Worm (Caenorhabditis elegans): ENCODE measurements around the gene T22D1.5.

Gene T22D1.5

ce11 chrIV:6919318-6919717, 15.6 kb downstream of the T22D1.5 start, which contains the start of gene ruvb-2 (continued):
- TF ChIP-seq zag-1 (tag; optimal IDR thresholded peaks at IDR 0.05) (peak; percentile 59), lsy-2 (tag; optimal IDR thresholded peaks at IDR 0.05) (peak; percentile 76 to 94), ceh-16 (tag; optimal IDR thresholded peaks at IDR 0.05) (no peak), sma-3 (GFP tag; optimal IDR thresholded peaks at IDR 0.05) (peak; percentile 89), F13H6.1 (tag; optimal IDR thresholded peaks at IDR 0.05) (peak; percentile 81), unc-55 (GFP tag; optimal IDR thresholded peaks at IDR 0.05) (peak; percentile 94), R02D3.7 (tag; optimal IDR thresholded peaks at IDR 0.05) (peak; percentile 41), lin-11 (tag; optimal IDR thresholded peaks at IDR 0.05) (peak; percentile 80), nhr-23 (tag; optimal IDR thresholded peaks at IDR 0.05) (no peak), aly-2 (tag; optimal IDR thresholded peaks at IDR 0.05) (no peak)

- no peak for TF ChIP-seq snpc-4 (tag; optimal IDR thresholded peaks at IDR 0.05)
- no peak for TF ChIP-seq ztf-4 (tag; optimal IDR thresholded peaks at IDR 0.05)
- TF ChIP-seq zag-1 (tag; optimal IDR thresholded peaks at IDR 0.05), result no peak
- no peak for TF ChIP-seq lsy-2 (tag; optimal IDR thresholded peaks at IDR 0.05)
- no peak for TF ChIP-seq nhr-23 (tag; optimal IDR thresholded peaks at IDR 0.05)
- no peak for TF ChIP-seq alr-1 (tag; optimal IDR thresholded peaks at IDR 0.05)
- TF ChIP-seq elt-3 (tag; optimal IDR thresholded peaks at IDR 0.05), result no peak
- no peak for TF ChIP-seq sem-4 (tag; optimal IDR thresholded peaks at IDR 0.05)
- TF ChIP-seq nhr-12 (tag; optimal IDR thresholded peaks at IDR 0.05), result no peak
Measured at ce11 chrIV:6920063-6920462, 16.3 kb downstream of the T22D1.5 start, which contains the start of gene T22D1.18. T22D1.18 (minus strand) TSS chrIV:6920163.

DNA sequence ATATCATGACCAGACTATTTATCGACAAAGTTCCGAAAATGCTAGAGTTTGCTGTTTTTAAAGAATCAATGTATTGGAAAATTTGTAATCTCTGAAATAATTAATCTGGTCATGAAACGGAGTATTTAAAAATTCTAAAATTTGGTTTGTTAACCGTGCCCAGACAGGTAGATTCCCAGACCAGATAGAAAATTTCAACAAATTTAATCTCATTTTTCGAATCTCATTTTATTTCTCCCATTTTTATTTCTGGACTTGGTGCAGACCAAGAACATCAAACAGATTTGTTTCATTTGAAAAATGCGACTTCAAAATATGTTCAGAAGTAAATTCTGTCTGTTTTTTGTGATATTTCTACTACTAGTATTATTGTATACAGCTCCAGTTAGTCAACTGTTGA, 19.3 kb downstream of the T22D1.5 start, which contains the start of gene T22D1.1:
TSS of gene T22D1.1 (plus strand) at position 301 of the 400 bp plus-strand sequence.
- no peak for TF ChIP-seq nhr-21 (tag; optimal IDR thresholded peaks at IDR 0.05)
- TF ChIP-seq sem-4 (tag; optimal IDR thresholded peaks at IDR 0.05), result no peak
- TF ChIP-seq elt-3 (tag; optimal IDR thresholded peaks at IDR 0.05), result no peak
- no peak for TF ChIP-seq sma-9 (GFP tag; optimal IDR thresholded peaks at IDR 0.05)
- TF ChIP-seq sma-9 (tag; optimal IDR thresholded peaks at IDR 0.05), result no peak
- TF ChIP-seq ceh-16 (tag; optimal IDR thresholded peaks at IDR 0.05), result no peak

ce11 chrIV:6925520-6925919, 21.8 kb downstream of the T22D1.5 start:
- TF ChIP-seq egl-27 (tag; optimal IDR thresholded peaks at IDR 0.05) (no peak), ceh-16 (tag; optimal IDR thresholded peaks at IDR 0.05) (no peak), ztf-11 (tag; optimal IDR thresholded peaks at IDR 0.05) (no peak), blmp-1 (tag; optimal IDR thresholded peaks at IDR 0.05; ENCODE audit: insufficient read depth) (no peak), fos-1 (tag; optimal IDR thresholded peaks at IDR 0.05) (no peak), dmd-4 (tag; optimal IDR thresholded peaks at IDR 0.05) (no peak), nhr-25 (tag; optimal IDR thresholded peaks at IDR 0.05) (no peak), alr-1 (tag; optimal IDR thresholded peaks at IDR 0.05) (no peak), Y55F3AM.14 (GFP tag; optimal IDR thresholded peaks at IDR 0.05) (no peak), nhr-6 (tag; optimal IDR thresholded peaks at IDR 0.05) (no peak), lin-39 (tag; optimal IDR thresholded peaks at IDR 0.05) (no peak), unc-55 (GFP tag; optimal IDR thresholded peaks at IDR 0.05) (no peak), mbf-1 (tag; optimal IDR thresholded peaks at IDR 0.05) (no peak), nhr-23 (tag; optimal IDR thresholded peaks at IDR 0.05) (no peak), gmeb-1 (tag; optimal IDR thresholded peaks at IDR 0.05) (no peak), snpc-4 (tag; optimal IDR thresholded peaks at IDR 0.05) (no peak), mab-5 (tag; optimal IDR thresholded peaks at IDR 0.05) (no peak), sma-3 (GFP tag; optimal IDR thresholded peaks at IDR 0.05) (no peak), lsy-2 (tag; optimal IDR thresholded peaks at IDR 0.05) (no peak)

DNA sequence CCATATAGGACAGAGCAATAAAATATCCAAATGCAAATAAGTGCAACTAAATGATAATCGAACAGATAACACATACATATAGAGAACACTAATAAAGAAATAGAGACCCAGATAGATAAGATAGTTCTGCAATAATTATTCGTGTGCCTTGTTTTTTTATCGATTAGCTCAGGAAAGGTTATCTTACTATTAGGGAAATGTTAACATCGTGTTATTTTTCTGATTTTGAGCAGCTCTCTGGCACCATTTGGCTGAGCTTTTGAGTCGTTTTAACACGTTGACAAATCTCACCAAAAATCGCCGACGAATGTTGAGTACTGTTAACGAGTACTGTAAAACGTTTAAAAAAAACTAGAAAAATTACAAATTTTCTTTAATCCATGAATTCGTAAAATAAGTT, 24.7 kb downstream of the T22D1.5 start, which contains the start of gene cest-6:
TSS of gene cest-6 (minus strand) at position 101 of the 400 bp plus-strand sequence.
- TF ChIP-seq ZK546.5 (tag; optimal IDR thresholded peaks at IDR 0.05), result no peak
- no peak for TF ChIP-seq nhr-129 (tag; optimal IDR thresholded peaks at IDR 0.05)
- TF ChIP-seq crh-2 (tag; optimal IDR thresholded peaks at IDR 0.05), result no peak
- no peak for TF ChIP-seq egl-27 (tag; optimal IDR thresholded peaks at IDR 0.05)
- TF ChIP-seq elt-1 (tag; optimal IDR thresholded peaks at IDR 0.05), result no peak
- TF ChIP-seq skn-1 (tag; optimal IDR thresholded peaks at IDR 0.05), result no peak
- no peak for TF ChIP-seq ceh-82 (tag; optimal IDR thresholded peaks at IDR 0.05)
